Worm (Caenorhabditis elegans): Measurements from ENCODE around the gene nmt-1.

ce11 chrIII:6135211-6135610, 19.1 kb upstream of the nmt-1 start:
- TF ChIP-seq hlh-4 (tag; optimal IDR thresholded peaks at IDR 0.05) (no peak), ztf-4 (tag; optimal IDR thresholded peaks at IDR 0.05) (no peak), lin-14 (GFP tag; optimal IDR thresholded peaks at IDR 0.05) (peak; percentile 83), nhr-28 (tag; optimal IDR thresholded peaks at IDR 0.05) (no peak), lsy-2 (tag; optimal IDR thresholded peaks at IDR 0.05) (no peak), unc-130 (tag; optimal IDR thresholded peaks at IDR 0.05) (no peak), fos-1 (tag; optimal IDR thresholded peaks at IDR 0.05) (no peak), ceh-82 (tag; optimal IDR thresholded peaks at IDR 0.05) (peak in 1 of 3 experiments; percentile 57), egl-27 (tag; optimal IDR thresholded peaks at IDR 0.05) (no peak), skn-1 (tag; optimal IDR thresholded peaks at IDR 0.05) (no peak)

Data from whole organism, L1 larva.